Comparison of ENCODE assay signal across 5 fruit fly cellular contexts in genomic region chr3L:27267060-27267805, dm6.
TF ChIP-seq lines count a peak whose summit lies in the region.

Gene RpL15 (plus strand): TSS chr3L:27267255.

- no peak for TF ChIP-seq CTCF in whole organism, embryonic (GFP tag; optimal IDR thresholded peaks at IDR 0.05; lab: Kevin White, UChicago)

TF ChIP-seq in whole organism, adult, 20 proteins besides CTCF, POLR2A, EP300 and RAD21:
- TF ChIP-seq CG1620 (GFP tag; optimal IDR thresholded peaks at IDR 0.05; lab: Kevin White, UChicago) (peak; percentile 11), CG14711 (tag; optimal IDR thresholded peaks at IDR 0.05; lab: Kevin White, UChicago) (peak; percentile 8), CG33017 (tag; optimal IDR thresholded peaks at IDR 0.05; lab: Kevin White, UChicago) (no peak), bab1 (GFP tag; optimal IDR thresholded peaks at IDR 0.05; lab: Kevin White, UChicago) (peak; percentile 72), ovo (GFP tag; optimal IDR thresholded peaks at IDR 0.05; lab: Kevin White, UChicago) (no peak), CG7101 (tag; optimal IDR thresholded peaks at IDR 0.05; lab: Kevin White, UChicago) (peak; percentile 32), tj (GFP tag; optimal IDR thresholded peaks at IDR 0.05; lab: Kevin White, UChicago) (no peak), Mnt (GFP tag; optimal IDR thresholded peaks at IDR 0.05; lab: Kevin White, UChicago) (peak; percentile 11), CG5204 (GFP tag; optimal IDR thresholded peaks at IDR 0.05; lab: Kevin White, UChicago) (peak; percentile 37), CG7045 (GFP tag; optimal IDR thresholded peaks at IDR 0.05; lab: Kevin White, UChicago) (no peak), Crg-1 (GFP tag; optimal IDR thresholded peaks at IDR 0.05; lab: Kevin White, UChicago) (peak; percentile 11), cnc (optimal IDR thresholded peaks at IDR 0.05; lab: Kevin White, UChicago) (no peak), Clk (GFP tag; optimal IDR thresholded peaks at IDR 0.05; lab: Kevin White, UChicago) (no peak), Hr96 (GFP tag; optimal IDR thresholded peaks at IDR 0.05; lab: Kevin White, UChicago) (peak; percentile 7), kay (GFP tag; lab: Kevin White, UChicago; ENCODE audit: borderline replicate concordance) (peak; percentile 85), cic (GFP tag; optimal IDR thresholded peaks at IDR 0.05; lab: Kevin White, UChicago) (no peak), CG11617 (GFP tag; optimal IDR thresholded peaks at IDR 0.05; lab: Kevin White, UChicago) (no peak)

TF ChIP-seq in whole organism, embryonic, 481 proteins besides CTCF, POLR2A, EP300 and RAD21 (continues in another document):
- peak; percentile 32; the same call in 1 of the 3 replicates for TF ChIP-seq Aef1 (GFP tag; IDR thresholded peaks at IDR 0.05; lab: Robert Waterston, UW)
- no peak for TF ChIP-seq org-1 (GFP tag; optimal IDR thresholded peaks at IDR 0.05; lab: Kevin White, UChicago)
- peak; percentile 12 for TF ChIP-seq CG2678 (tag; optimal IDR thresholded peaks at IDR 0.05; lab: Kevin White, UChicago)
- no peak for TF ChIP-seq CG5953 (GFP tag; IDR thresholded peaks at IDR 0.05; lab: Robert Waterston, UW)
- TF ChIP-seq CG7786 (GFP tag; optimal IDR thresholded peaks at IDR 0.05; lab: Kevin White, UChicago), result no peak
- peak; percentile 0 for TF ChIP-seq CG3281 (GFP tag; optimal IDR thresholded peaks at IDR 0.05; lab: Kevin White, UChicago)
- TF ChIP-seq Sin3A (optimal IDR thresholded peaks at IDR 0.05; lab: Kevin White, UChicago), result no peak
- no peak for TF ChIP-seq E2f2 (GFP tag; IDR thresholded peaks at IDR 0.05; lab: Robert Waterston, UW)
- TF ChIP-seq CG7839 (tag; optimal IDR thresholded peaks at IDR 0.05; lab: Kevin White, UChicago), result peak; percentile 47
- TF ChIP-seq CG10209 (GFP tag; optimal IDR thresholded peaks at IDR 0.05; lab: Kevin White, UChicago), result peak; percentile 42
- TF ChIP-seq CG13424 (tag; optimal IDR thresholded peaks at IDR 0.05; lab: Kevin White, UChicago), result peak; percentile 6
- TF ChIP-seq wdn (GFP tag; IDR thresholded peaks at IDR 0.05; lab: Robert Waterston, UW), result no peak
- TF ChIP-seq CG7372 (GFP tag; IDR thresholded peaks at IDR 0.05; lab: Robert Waterston, UW), result peak; percentile 47; the same call in 1 of the 2 replicates
- peak; percentile 46 for TF ChIP-seq PHDP (tag; optimal IDR thresholded peaks at IDR 0.05; lab: Kevin White, UChicago)
- peak; percentile 44 for TF ChIP-seq wek (GFP tag; optimal IDR thresholded peaks at IDR 0.05; lab: Kevin White, UChicago)
- TF ChIP-seq Dfd (GFP tag; optimal IDR thresholded peaks at IDR 0.05; lab: Kevin White, UChicago), result peak; percentile 10 to 37
- no peak for TF ChIP-seq CG12155 (GFP tag; optimal IDR thresholded peaks at IDR 0.05; lab: Kevin White, UChicago)
- TF ChIP-seq zfh2 (GFP tag; optimal IDR thresholded peaks at IDR 0.05; lab: Kevin White, UChicago), result peak; percentile 32
- TF ChIP-seq seq (GFP tag; IDR thresholded peaks at IDR 0.05; lab: Robert Waterston, UW), result no peak

TF ChIP-seq in whole organism, prepupa, 60 proteins besides CTCF, POLR2A, EP300 and RAD21 (continues in another document):
- TF ChIP-seq CG10669 (GFP tag; optimal IDR thresholded peaks at IDR 0.05; lab: Kevin White, UChicago) (no peak), CG3032 (tag; optimal IDR thresholded peaks at IDR 0.05; lab: Kevin White, UChicago) (peak; percentile 39), Hr38 (GFP tag; optimal IDR thresholded peaks at IDR 0.05; lab: Kevin White, UChicago) (no peak), CG8632 (GFP tag; optimal IDR thresholded peaks at IDR 0.05; lab: Kevin White, UChicago) (no peak), CG4318 (GFP tag; optimal IDR thresholded peaks at IDR 0.05; lab: Kevin White, UChicago) (no peak), dsx (GFP tag; optimal IDR thresholded peaks at IDR 0.05; lab: Kevin White, UChicago; ENCODE audit: poor library complexity, severe bottlenecking) (peak; percentile 15), Sox15 (GFP tag; optimal IDR thresholded peaks at IDR 0.05; lab: Kevin White, UChicago) (peak; percentile 25), Met (GFP tag; optimal IDR thresholded peaks at IDR 0.05; lab: Kevin White, UChicago) (peak; percentile 6), CG9139 (GFP tag; optimal IDR thresholded peaks at IDR 0.05; lab: Kevin White, UChicago) (peak; percentile 7), salr (GFP tag; optimal IDR thresholded peaks at IDR 0.05; lab: Kevin White, UChicago) (peak in 1 of 2 experiments; percentile 44), CG6854 (GFP tag; optimal IDR thresholded peaks at IDR 0.05; lab: Kevin White, UChicago) (no peak), Gug (GFP tag; IDR thresholded peaks at IDR 0.05; lab: Robert Waterston, UW) (no peak), fkh (GFP tag; optimal IDR thresholded peaks at IDR 0.05; lab: Kevin White, UChicago) (no peak), topi (GFP tag; optimal IDR thresholded peaks at IDR 0.05; lab: Kevin White, UChicago) (peak; percentile 39), achi (GFP tag; optimal IDR thresholded peaks at IDR 0.05; lab: Kevin White, UChicago) (peak; percentile 10), Sox14 (GFP tag; optimal IDR thresholded peaks at IDR 0.05; lab: Kevin White, UChicago) (no peak), dac (GFP tag; optimal IDR thresholded peaks at IDR 0.05; lab: Kevin White, UChicago) (no peak), CG6163 (GFP tag; IDR thresholded peaks at IDR 0.05; lab: Robert Waterston, UW) (no peak), Eip75B (GFP tag; optimal IDR thresholded peaks at IDR 0.05; lab: Kevin White, UChicago) (peak; percentile 13), CG31627 (GFP tag; optimal IDR thresholded peaks at IDR 0.05; lab: Kevin White, UChicago) (peak; percentile 48)

TF ChIP-seq in whole organism, pupa, 21 proteins besides CTCF, POLR2A, EP300 and RAD21:
- TF ChIP-seq CG34367 (tag; optimal IDR thresholded peaks at IDR 0.05; lab: Kevin White, UChicago) (peak; percentile 30), Snoo (tag; optimal IDR thresholded peaks at IDR 0.05; lab: Kevin White, UChicago) (peak; percentile 22), CG9948 (tag; optimal IDR thresholded peaks at IDR 0.05; lab: Kevin White, UChicago) (peak; percentile 21), CG8159 (tag; optimal IDR thresholded peaks at IDR 0.05; lab: Kevin White, UChicago) (peak; percentile 27), CG17806 (tag; optimal IDR thresholded peaks at IDR 0.05; lab: Kevin White, UChicago) (no peak), CG10348 (GFP tag; IDR thresholded peaks at IDR 0.05; lab: Robert Waterston, UW) (no peak), CG15710 (tag; optimal IDR thresholded peaks at IDR 0.05; lab: Kevin White, UChicago) (peak; percentile 22)

TF ChIP-seq in whole organism, wandering third instar larva, 38 proteins besides CTCF, POLR2A, EP300 and RAD21:
- TF ChIP-seq GATAd (GFP tag; optimal IDR thresholded peaks at IDR 0.05; lab: Kevin White, UChicago), result no peak
- TF ChIP-seq Jra (GFP tag; optimal IDR thresholded peaks at IDR 0.05; lab: Kevin White, UChicago), result peak; percentile 27
- TF ChIP-seq woc (GFP tag; optimal IDR thresholded peaks at IDR 0.05; lab: Kevin White, UChicago), result peak; percentile 43
- no peak for TF ChIP-seq Hr83 (GFP tag; optimal IDR thresholded peaks at IDR 0.05; lab: Kevin White, UChicago; ENCODE audit: poor library complexity, severe bottlenecking)
- TF ChIP-seq dsf (GFP tag; optimal IDR thresholded peaks at IDR 0.05; lab: Kevin White, UChicago; ENCODE audit: borderline replicate concordance), result no peak
- TF ChIP-seq HLH106 (tag; optimal IDR thresholded peaks at IDR 0.05; lab: Kevin White, UChicago), result peak; percentile 49
- peak; percentile 73 for TF ChIP-seq N (GFP tag; optimal IDR thresholded peaks at IDR 0.05; lab: Kevin White, UChicago)
- TF ChIP-seq Hr78 (GFP tag; optimal IDR thresholded peaks at IDR 0.05; lab: Kevin White, UChicago), result peak; percentile 48
- TF ChIP-seq OdsH (GFP tag; optimal IDR thresholded peaks at IDR 0.05; lab: Kevin White, UChicago), result no peak
- TF ChIP-seq rgr (GFP tag; optimal IDR thresholded peaks at IDR 0.05; lab: Kevin White, UChicago), result peak; percentile 43
- TF ChIP-seq CrebA (GFP tag; optimal IDR thresholded peaks at IDR 0.05; lab: Kevin White, UChicago; ENCODE audit: borderline replicate concordance), result no peak
- peak; percentile 24 for TF ChIP-seq Myc (optimal IDR thresholded peaks at IDR 0.05; lab: Kevin White, UChicago)
- TF ChIP-seq foxo (GFP tag; optimal IDR thresholded peaks at IDR 0.05; lab: Kevin White, UChicago), result no peak
- TF ChIP-seq ey (GFP tag; optimal IDR thresholded peaks at IDR 0.05; lab: Kevin White, UChicago), result no peak
- peak; percentile 44 for TF ChIP-seq dmrt93B (GFP tag; optimal IDR thresholded peaks at IDR 0.05; lab: Kevin White, UChicago)
- TF ChIP-seq Hnf4 (GFP tag; optimal IDR thresholded peaks at IDR 0.05; lab: Kevin White, UChicago), result peak; percentile 30
- TF ChIP-seq pan (optimal IDR thresholded peaks at IDR 0.05; lab: Kevin White, UChicago), result no peak
- TF ChIP-seq sage (GFP tag; optimal IDR thresholded peaks at IDR 0.05; lab: Kevin White, UChicago), result no peak
- peak; percentile 29 for TF ChIP-seq sv (GFP tag; optimal IDR thresholded peaks at IDR 0.05; lab: Kevin White, UChicago)
- no peak for TF ChIP-seq dl (GFP tag; optimal IDR thresholded peaks at IDR 0.05; lab: Kevin White, UChicago; ENCODE audit: insufficient read depth in 1 of 2, partially characterized antibody in 2 of 2)
- no peak for TF ChIP-seq Mio (GFP tag; optimal IDR thresholded peaks at IDR 0.05; lab: Kevin White, UChicago)
- no peak for TF ChIP-seq Abd-B (GFP tag; optimal IDR thresholded peaks at IDR 0.05; lab: Kevin White, UChicago)
- TF ChIP-seq br (GFP tag; optimal IDR thresholded peaks at IDR 0.05; lab: Kevin White, UChicago), result no peak
- TF ChIP-seq tai (GFP tag; optimal IDR thresholded peaks at IDR 0.05; lab: Kevin White, UChicago), result peak; percentile 46
- TF ChIP-seq usp (GFP tag; optimal IDR thresholded peaks at IDR 0.05; lab: Kevin White, UChicago), result no peak
- peak; percentile 26 for TF ChIP-seq Dif (GFP tag; optimal IDR thresholded peaks at IDR 0.05; lab: Kevin White, UChicago; ENCODE audit: partially characterized antibody)
